Fruit fly (Drosophila melanogaster): ENCODE measurements around the gene Pif1A.
A peak's percentile ranks its signal among the peaks of the same experiment; 100 is the strongest.

Gene Pif1A

dm6 chr3R:8746354-8746753 is 54.6 kb downstream of the Pif1A start:
- TF ChIP-seq CG7101 (tag; optimal IDR thresholded peaks at IDR 0.05) (peak; percentile 34), Clk (GFP tag; optimal IDR thresholded peaks at IDR 0.05) (no peak), toe (GFP tag; optimal IDR thresholded peaks at IDR 0.05) (no peak), CG33017 (tag; optimal IDR thresholded peaks at IDR 0.05) (peak; percentile 63), Hr96 (GFP tag; optimal IDR thresholded peaks at IDR 0.05) (no peak), Crg-1 (GFP tag; optimal IDR thresholded peaks at IDR 0.05) (no peak), CG14711 (tag; optimal IDR thresholded peaks at IDR 0.05) (peak; percentile 54), kay (GFP tag; ENCODE audit: borderline replicate concordance) (no peak), CG11617 (GFP tag; optimal IDR thresholded peaks at IDR 0.05) (no peak), CG12768 (GFP tag; optimal IDR thresholded peaks at IDR 0.05) (no peak), bab1 (GFP tag; optimal IDR thresholded peaks at IDR 0.05) (peak; percentile 73), CG1620 (GFP tag; optimal IDR thresholded peaks at IDR 0.05) (no peak), cnc (optimal IDR thresholded peaks at IDR 0.05) (no peak), cic (GFP tag; optimal IDR thresholded peaks at IDR 0.05) (no peak), pad (GFP tag; optimal IDR thresholded peaks at IDR 0.05) (no peak), tj (GFP tag; optimal IDR thresholded peaks at IDR 0.05) (no peak), CG5204 (GFP tag; optimal IDR thresholded peaks at IDR 0.05) (peak; percentile 38), CG7045 (GFP tag; optimal IDR thresholded peaks at IDR 0.05) (no peak), Mnt (GFP tag; optimal IDR thresholded peaks at IDR 0.05) (no peak), ovo (GFP tag; optimal IDR thresholded peaks at IDR 0.05) (peak; percentile 47)

dm6 chr3R:8744198-8744597 is 56.8 kb downstream of the Pif1A start:
- TF ChIP-seq CG5204 (GFP tag; optimal IDR thresholded peaks at IDR 0.05) (no peak), CG14711 (tag; optimal IDR thresholded peaks at IDR 0.05) (no peak), tj (GFP tag; optimal IDR thresholded peaks at IDR 0.05) (no peak), ovo (GFP tag; optimal IDR thresholded peaks at IDR 0.05) (no peak), CG33017 (tag; optimal IDR thresholded peaks at IDR 0.05) (no peak), pad (GFP tag; optimal IDR thresholded peaks at IDR 0.05) (no peak), bab1 (GFP tag; optimal IDR thresholded peaks at IDR 0.05) (peak; percentile 66), Crg-1 (GFP tag; optimal IDR thresholded peaks at IDR 0.05) (no peak), Hr96 (GFP tag; optimal IDR thresholded peaks at IDR 0.05) (peak; percentile 20), toe (GFP tag; optimal IDR thresholded peaks at IDR 0.05) (no peak), kay (GFP tag; ENCODE audit: borderline replicate concordance) (no peak), CG12768 (GFP tag; optimal IDR thresholded peaks at IDR 0.05) (peak; percentile 22), CG7101 (tag; optimal IDR thresholded peaks at IDR 0.05) (peak; percentile 22), CG11617 (GFP tag; optimal IDR thresholded peaks at IDR 0.05) (no peak), CG1620 (GFP tag; optimal IDR thresholded peaks at IDR 0.05) (no peak), cnc (optimal IDR thresholded peaks at IDR 0.05) (no peak), Clk (GFP tag; optimal IDR thresholded peaks at IDR 0.05) (no peak), Mnt (GFP tag; optimal IDR thresholded peaks at IDR 0.05) (peak; percentile 3), cic (GFP tag; optimal IDR thresholded peaks at IDR 0.05) (no peak), CG7045 (GFP tag; optimal IDR thresholded peaks at IDR 0.05) (no peak)

- no peak for TF ChIP-seq cnc (optimal IDR thresholded peaks at IDR 0.05)
- no peak for TF ChIP-seq cic (GFP tag; optimal IDR thresholded peaks at IDR 0.05)
- TF ChIP-seq CG33017 (tag; optimal IDR thresholded peaks at IDR 0.05) = no peak
- no peak for TF ChIP-seq CG5204 (GFP tag; optimal IDR thresholded peaks at IDR 0.05)
- no peak for TF ChIP-seq kay (GFP tag; ENCODE audit: borderline replicate concordance)
- no peak for TF ChIP-seq Mnt (GFP tag; optimal IDR thresholded peaks at IDR 0.05)
- TF ChIP-seq CG12768 (GFP tag; optimal IDR thresholded peaks at IDR 0.05) = no peak
- no peak for TF ChIP-seq tj (GFP tag; optimal IDR thresholded peaks at IDR 0.05)
- no peak for TF ChIP-seq pad (GFP tag; optimal IDR thresholded peaks at IDR 0.05)
- TF ChIP-seq ovo (GFP tag; optimal IDR thresholded peaks at IDR 0.05) = no peak
- TF ChIP-seq CG7045 (GFP tag; optimal IDR thresholded peaks at IDR 0.05) = no peak
- TF ChIP-seq CG1620 (GFP tag; optimal IDR thresholded peaks at IDR 0.05) = no peak
- no peak for TF ChIP-seq Crg-1 (GFP tag; optimal IDR thresholded peaks at IDR 0.05)
- TF ChIP-seq bab1 (GFP tag; optimal IDR thresholded peaks at IDR 0.05) = no peak
- TF ChIP-seq CG7101 (tag; optimal IDR thresholded peaks at IDR 0.05) = no peak
- TF ChIP-seq Clk (GFP tag; optimal IDR thresholded peaks at IDR 0.05) = no peak
- no peak for TF ChIP-seq Hr96 (GFP tag; optimal IDR thresholded peaks at IDR 0.05)
Measured at dm6 chr3R:8742661-8743060, 58.3 kb downstream of the Pif1A start.

DNA sequence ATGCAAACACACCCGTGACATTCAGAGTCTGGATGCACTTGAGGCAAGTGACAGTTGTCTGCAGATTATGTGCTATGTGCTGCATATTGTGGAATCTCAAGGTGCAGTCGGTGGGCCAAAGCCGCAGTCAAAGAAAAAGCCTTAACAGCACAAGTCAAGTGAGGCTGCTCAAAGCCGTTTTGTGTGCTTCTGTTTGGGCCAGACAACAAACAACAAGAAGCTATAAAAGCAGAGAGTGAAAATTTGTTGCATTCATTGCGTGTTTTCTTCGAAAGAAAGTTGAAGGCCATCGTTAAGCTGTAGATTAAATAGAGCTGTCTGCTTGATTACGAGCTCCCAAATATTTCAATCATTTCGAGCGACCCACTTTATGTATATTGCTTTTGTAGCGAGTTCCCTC is 59.0 kb downstream of the Pif1A start:
- TF ChIP-seq kay (GFP tag; ENCODE audit: borderline replicate concordance) (no peak), Clk (GFP tag; optimal IDR thresholded peaks at IDR 0.05) (no peak), Hr96 (GFP tag; optimal IDR thresholded peaks at IDR 0.05) (no peak), cnc (optimal IDR thresholded peaks at IDR 0.05) (no peak), CG33017 (tag; optimal IDR thresholded peaks at IDR 0.05) (no peak), tj (GFP tag; optimal IDR thresholded peaks at IDR 0.05) (no peak), CG5204 (GFP tag; optimal IDR thresholded peaks at IDR 0.05) (no peak), CG7101 (tag; optimal IDR thresholded peaks at IDR 0.05) (no peak), CG12768 (GFP tag; optimal IDR thresholded peaks at IDR 0.05) (no peak), toe (GFP tag; optimal IDR thresholded peaks at IDR 0.05) (no peak), CG7045 (GFP tag; optimal IDR thresholded peaks at IDR 0.05) (no peak)

dm6 chr3R:8741248-8741647 is 59.7 kb downstream of the Pif1A start:
- TF ChIP-seq CG12768 (GFP tag; optimal IDR thresholded peaks at IDR 0.05) = no peak
- TF ChIP-seq kay (GFP tag; ENCODE audit: borderline replicate concordance) = no peak
- TF ChIP-seq Crg-1 (GFP tag; optimal IDR thresholded peaks at IDR 0.05) = no peak
- no peak for TF ChIP-seq toe (GFP tag; optimal IDR thresholded peaks at IDR 0.05)
- no peak for TF ChIP-seq CG5204 (GFP tag; optimal IDR thresholded peaks at IDR 0.05)
- no peak for TF ChIP-seq CG1620 (GFP tag; optimal IDR thresholded peaks at IDR 0.05)
- TF ChIP-seq tj (GFP tag; optimal IDR thresholded peaks at IDR 0.05) = no peak
- TF ChIP-seq pad (GFP tag; optimal IDR thresholded peaks at IDR 0.05) = no peak
- no peak for TF ChIP-seq CG33017 (tag; optimal IDR thresholded peaks at IDR 0.05)
- TF ChIP-seq Hr96 (GFP tag; optimal IDR thresholded peaks at IDR 0.05) = no peak
- no peak for TF ChIP-seq CG7101 (tag; optimal IDR thresholded peaks at IDR 0.05)
- no peak for TF ChIP-seq cic (GFP tag; optimal IDR thresholded peaks at IDR 0.05)
- no peak for TF ChIP-seq ovo (GFP tag; optimal IDR thresholded peaks at IDR 0.05)
- TF ChIP-seq cnc (optimal IDR thresholded peaks at IDR 0.05) = no peak
- TF ChIP-seq bab1 (GFP tag; optimal IDR thresholded peaks at IDR 0.05) = no peak
- no peak for TF ChIP-seq CG14711 (tag; optimal IDR thresholded peaks at IDR 0.05)
- no peak for TF ChIP-seq CG7045 (GFP tag; optimal IDR thresholded peaks at IDR 0.05)
- TF ChIP-seq CG11617 (GFP tag; optimal IDR thresholded peaks at IDR 0.05) = no peak

DNA sequence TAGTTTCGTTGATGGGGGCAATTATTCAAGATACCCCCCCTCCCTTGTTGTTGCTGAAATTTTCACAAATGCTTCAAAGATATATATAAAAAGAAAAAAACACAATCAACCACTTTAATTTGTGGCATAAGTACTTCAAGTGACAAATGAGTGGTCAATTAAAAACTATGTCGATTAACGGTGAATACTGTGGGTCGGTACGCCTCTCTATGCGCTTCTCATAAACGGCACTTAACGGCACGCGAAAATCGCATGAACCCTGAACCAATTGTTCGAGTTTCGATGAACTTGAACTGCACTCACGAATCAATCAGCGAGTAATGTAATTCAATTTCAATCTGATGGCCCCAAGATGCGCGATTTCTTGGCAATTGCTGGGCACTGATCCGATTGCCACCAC is 60.9 kb downstream of the Pif1A start:
- TF ChIP-seq Mnt (GFP tag; optimal IDR thresholded peaks at IDR 0.05) (no peak), pad (GFP tag; optimal IDR thresholded peaks at IDR 0.05) (no peak), CG1620 (GFP tag; optimal IDR thresholded peaks at IDR 0.05) (no peak), tj (GFP tag; optimal IDR thresholded peaks at IDR 0.05) (no peak), cic (GFP tag; optimal IDR thresholded peaks at IDR 0.05) (no peak), CG11617 (GFP tag; optimal IDR thresholded peaks at IDR 0.05) (no peak), kay (GFP tag; ENCODE audit: borderline replicate concordance) (peak; percentile 55)

Measured in whole organism, adult.